Worm (Caenorhabditis elegans) whole organism, late embryonic: ENCODE results near the gene C16C4.1.

Experiments
- F13H6.1 ChIP-seq: sonication (generic microtip); optimal IDR thresholded peaks from 2 replicates; lab custom pipeline; 2016; ENCODE audit warnings: missing genetic modification characterization, missing compliant biosample characterization
- elt-2 ChIP-seq: sonication (generic microtip); optimal IDR thresholded peaks from 2 replicates; lab custom pipeline; 2016; ENCODE audit warnings: missing genetic modification reagents, missing genetic modification characterization, missing compliant biosample characterization
- nfya-1 ChIP-seq: sonication (generic microtip); optimal IDR thresholded peaks from 2 replicates; lab custom pipeline; 2017; ENCODE audit warnings: missing genetic modification characterization, mild to moderate bottlenecking, missing compliant biosample characterization, antibody characterized with exemption, moderate library complexity
- odd-2 ChIP-seq: sonication (generic microtip); optimal IDR thresholded peaks from 2 replicates; lab custom pipeline; 2017; ENCODE audit warnings: antibody characterized with exemption, mild to moderate bottlenecking, missing genetic modification characterization, missing compliant biosample characterization
- pha-4 ChIP-seq: fragments of 150-350 bp; optimal IDR thresholded peaks from 2 replicates; lab custom pipeline; 2018; ENCODE audit warnings: missing biosample characterization, missing genetic modification reagents, missing genetic modification characterization
- rnt-1 ChIP-seq: sonication (generic microtip); optimal IDR thresholded peaks from 2 replicates; lab custom pipeline; 2016; ENCODE audit warnings: missing genetic modification characterization, missing compliant biosample characterization

DNA sequence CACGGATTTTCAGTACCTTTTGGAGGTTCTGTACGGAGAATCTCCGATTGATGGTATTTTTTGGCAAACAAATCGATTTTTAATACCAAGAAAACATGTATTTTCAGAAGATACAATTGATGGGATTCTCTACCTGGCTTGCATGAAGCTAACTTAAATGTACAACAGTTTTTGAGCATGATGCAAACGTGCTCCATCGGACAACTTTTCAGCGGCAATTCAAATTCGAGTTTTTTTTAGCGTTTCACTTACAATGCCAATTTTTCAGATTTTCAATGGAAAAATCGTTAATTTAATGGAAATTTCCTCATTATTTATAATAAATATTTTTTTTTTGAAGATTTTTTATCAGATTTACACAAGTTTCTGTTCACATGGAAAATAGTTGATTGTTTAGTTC lies 34.6 kb downstream of the C16C4.1 start:
- no peak for TF ChIP-seq rnt-1 (tag; lab: Kevin White, UChicago)
- no peak for TF ChIP-seq odd-2
- TF ChIP-seq nfya-1 (tag; lab: Kevin White, UChicago), result no peak
- TF ChIP-seq F13H6.1, result no peak
- no peak for TF ChIP-seq pha-4 (tag; lab: Kevin White, UChicago)
- no peak for TF ChIP-seq elt-2 (tag; lab: Kevin White, UChicago)
